Worm (Caenorhabditis elegans): ENCODE measurements around the gene ZK1321.4.

The ZK1321.4 gene

DNA sequence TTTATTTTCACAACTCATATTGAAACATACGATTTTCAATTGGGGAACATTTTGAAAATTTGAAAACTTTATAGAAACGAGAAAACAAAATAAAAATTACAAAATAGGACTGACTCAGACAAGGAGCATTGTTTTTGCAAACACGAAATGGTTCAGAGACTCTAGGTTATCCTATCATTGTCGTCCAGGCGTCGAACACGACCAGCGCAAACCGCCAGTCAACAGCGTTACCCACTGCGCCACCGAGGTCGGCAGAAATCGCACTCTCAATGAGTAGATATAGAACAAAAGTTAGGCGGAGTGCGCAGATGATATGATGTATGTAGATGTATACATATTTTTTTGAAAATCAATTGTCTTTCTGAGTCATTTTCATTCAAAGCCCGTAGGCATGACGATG lies 911 bp upstream of the ZK1321.4 start (continued):
- peak; percentile 95 for TF ChIP-seq rpc-1 (optimal IDR thresholded peaks at IDR 0.05)
- peak; percentile 91 for TF ChIP-seq rpc-1 (tag; optimal IDR thresholded peaks at IDR 0.05)
- peak; percentile 10 for TF ChIP-seq akir-1 (GFP tag; optimal IDR thresholded peaks at IDR 0.05)
- peak; percentile 84 for TF ChIP-seq snpc-1.3 (tag; optimal IDR thresholded peaks at IDR 0.05; ENCODE audit: insufficient read depth)
- peak; percentile 0 for TF ChIP-seq fkh-3 (tag; optimal IDR thresholded peaks at IDR 0.05)
- peak; percentile 78 for TF ChIP-seq repo-1 (tag; optimal IDR thresholded peaks at IDR 0.05)
- TF ChIP-seq C17E4.6 (GFP tag; IDR thresholded peaks at IDR 0.05): 0 out of 2 replicates have a peak, but pooled peaks have one; percentile 56
- 0 out of 2 replicates have a peak, but pooled peaks have one; percentile 77 for TF ChIP-seq nfya-2 (GFP tag; IDR thresholded peaks at IDR 0.05)
- no peak for TF ChIP-seq hmg-20 (GFP tag; IDR thresholded peaks at IDR 0.05)
- TF ChIP-seq ztf-25 (GFP tag; IDR thresholded peaks at IDR 0.05): peak; percentile 76; the same call in 1 of the 2 replicates
- TF ChIP-seq egl-18 (GFP tag; IDR thresholded peaks at IDR 0.05): no peak
- peak; percentile 38; the same call in 1 of the 2 replicates for TF ChIP-seq attf-6 (GFP tag; IDR thresholded peaks at IDR 0.05)
- peak; percentile 86 for TF ChIP-seq egl-44 (GFP tag; IDR thresholded peaks at IDR 0.05)
- no peak for TF ChIP-seq sptf-2 (GFP tag; optimal IDR thresholded peaks at IDR 0.05)
- TF ChIP-seq lin-40 (tag; optimal IDR thresholded peaks at IDR 0.05): peak; percentile 68
- no peak for TF ChIP-seq efl-1 (GFP tag; optimal IDR thresholded peaks at IDR 0.05)
- TF ChIP-seq xnd-1 (tag; optimal IDR thresholded peaks at IDR 0.05): peak; percentile 15
- 0 out of 2 replicates have a peak, but pooled peaks have one; percentile 68 for TF ChIP-seq madf-3 (GFP tag; IDR thresholded peaks at IDR 0.05)
- peak; percentile 42; the same call in 1 of the 2 replicates for TF ChIP-seq K11D2.4 (GFP tag; IDR thresholded peaks at IDR 0.05)
- TF ChIP-seq attf-3 (GFP tag; conservative IDR thresholded peaks at IDR 0.05): peak; percentile 66
- no peak for TF ChIP-seq madf-8 (GFP tag; conservative IDR thresholded peaks at IDR 0.05)
- TF ChIP-seq aptf-3 (GFP tag; IDR thresholded peaks at IDR 0.05): 0 out of 2 replicates have a peak, but pooled peaks have one; percentile 19
- TF ChIP-seq Y53G8AR.9 (GFP tag; conservative IDR thresholded peaks at IDR 0.05): 0 out of 2 replicates have a peak, but pooled peaks have one; percentile 36
- peak; percentile 48; the same call in 1 of the 2 replicates for TF ChIP-seq hsf-1 (GFP tag; IDR thresholded peaks at IDR 0.05)
- TF ChIP-seq snpc-3.4 (tag; optimal IDR thresholded peaks at IDR 0.05): peak; percentile 77
- no peak for TF ChIP-seq F39B2.1 (GFP tag; IDR thresholded peaks at IDR 0.05)
- TF ChIP-seq lin-35 (GFP tag; optimal IDR thresholded peaks at IDR 0.05): peak in 1 of 3 experiments; percentile 77
- TF ChIP-seq ccch-3 (GFP tag; optimal IDR thresholded peaks at IDR 0.05): no peak
- TF ChIP-seq mcd-1 (GFP tag; IDR thresholded peaks at IDR 0.05): peak; percentile 64; the same call in 1 of the 2 replicates
- TF ChIP-seq F23B12.7 (tag; optimal IDR thresholded peaks at IDR 0.05; ENCODE audit: insufficient read depth): peak; percentile 79
- peak; percentile 61 for TF ChIP-seq hrde-1 (tag; optimal IDR thresholded peaks at IDR 0.05; ENCODE audit: borderline replicate concordance)
- peak; percentile 64 for TF ChIP-seq T07F8.4 (tag; optimal IDR thresholded peaks at IDR 0.05)
- TF ChIP-seq zfh-2 (GFP tag; conservative IDR thresholded peaks at IDR 0.05): no peak
- peak; percentile 39 for TF ChIP-seq mes-4 (tag; optimal IDR thresholded peaks at IDR 0.05)
- TF ChIP-seq F55B11.4 (tag; optimal IDR thresholded peaks at IDR 0.05; ENCODE audit: borderline replicate concordance, insufficient read depth): no peak
- TF ChIP-seq rcor-1 (GFP tag; IDR thresholded peaks at IDR 0.05): peak; percentile 58
- TF ChIP-seq chd-7 (tag; optimal IDR thresholded peaks at IDR 0.05): peak; percentile 67
- peak; percentile 81 for TF ChIP-seq mxl-1 (tag; optimal IDR thresholded peaks at IDR 0.05)
- no peak for TF ChIP-seq tbx-9 (tag; optimal IDR thresholded peaks at IDR 0.05; ENCODE audit: borderline replicate concordance)
- no peak for TF ChIP-seq F37B4.10 (GFP tag; IDR thresholded peaks at IDR 0.05)
- no peak for TF ChIP-seq ets-4 (GFP tag; optimal IDR thresholded peaks at IDR 0.05)
- TF ChIP-seq B0336.3 (GFP tag; IDR thresholded peaks at IDR 0.05): 0 out of 2 replicates have a peak, but pooled peaks have one; percentile 57
- TF ChIP-seq rec-8 (tag; optimal IDR thresholded peaks at IDR 0.05): peak; percentile 33 to 82
- peak; percentile 69 for TF ChIP-seq F10E7.11 (tag; optimal IDR thresholded peaks at IDR 0.05)
- TF ChIP-seq ama-1 (optimal IDR thresholded peaks at IDR 0.05): no peak
- TF ChIP-seq ama-1 (GFP tag; optimal IDR thresholded peaks at IDR 0.05): peak; percentile 87 to 89
- TF ChIP-seq T26A5.8 (tag; optimal IDR thresholded peaks at IDR 0.05): no peak
- TF ChIP-seq K12H6.12 (tag; optimal IDR thresholded peaks at IDR 0.05): no peak
